Worm (Caenorhabditis elegans) whole organism, young adult: ENCODE results near the gene R13A5.10.
"Not testable (repeated sequence)": the region's sequence is repeated elsewhere in the genome, so short reads cannot be mapped to it uniquely, and the experiment has no call there.

ENCODE experiments used
- Y95B8A.8 ChIP-seq: fragments of 200-800 bp; sonication (Bioruptor generic); IDR thresholded peaks from 2 replicates; pipeline ENCODE4 v1.3.6; 2022; ENCODE audit warnings: missing genetic modification reagents, missing genetic modification characterization, missing compliant biosample characterization
- athp-1 ChIP-seq: sonication (generic microtip); optimal IDR thresholded peaks from 2 replicates; lab custom pipeline; 2017; ENCODE audit warnings: mild to moderate bottlenecking, missing genetic modification characterization, missing compliant biosample characterization
- ets-4 ChIP-seq: fragments of 200-800 bp; sonication (Bioruptor generic); optimal IDR thresholded peaks from 2 replicates; lab custom pipeline; 2018; ENCODE audit warnings: mild to moderate bottlenecking, missing genetic modification characterization, missing compliant biosample characterization
- nhr-27 ChIP-seq: fragments of 200-800 bp; sonication (Bioruptor generic); optimal IDR thresholded peaks from 2 replicates; lab custom pipeline; 2018; ENCODE audit warnings: mild to moderate bottlenecking, missing genetic modification characterization, moderate library complexity, missing compliant biosample characterization
- rpc-1 ChIP-seq, 2 experiments: fragments of 150-350 bp in 1 of 2; sonication (generic microtip) in 1 of 2; optimal IDR thresholded peaks; 2 replicates each; lab custom pipeline; 2014 to 2018; ENCODE audit warnings: missing biosample characterization in 1 of 2, missing genetic modification characterization in 1 of 2, missing genetic modification reagents in 1 of 2, missing genotype in 1 of 2
- unc-130 ChIP-seq: sonication (generic microtip); optimal IDR thresholded peaks from 2 replicates; lab custom pipeline; 2016; ENCODE audit warnings: missing genetic modification reagents, missing genetic modification characterization, missing compliant biosample characterization
- zfh-2 ChIP-seq: fragments of 200-800 bp; sonication (Bioruptor generic); conservative IDR thresholded peaks from 2 replicates; pipeline ENCODE4 v1.3.6; 2022; ENCODE audit warnings: missing genetic modification reagents, missing genetic modification characterization, missing compliant biosample characterization
- ztf-26 ChIP-seq: sonication (generic microtip); optimal IDR thresholded peaks from 2 replicates; lab custom pipeline; 2017; ENCODE audit warnings: missing genetic modification characterization, missing compliant biosample characterization

DNA sequence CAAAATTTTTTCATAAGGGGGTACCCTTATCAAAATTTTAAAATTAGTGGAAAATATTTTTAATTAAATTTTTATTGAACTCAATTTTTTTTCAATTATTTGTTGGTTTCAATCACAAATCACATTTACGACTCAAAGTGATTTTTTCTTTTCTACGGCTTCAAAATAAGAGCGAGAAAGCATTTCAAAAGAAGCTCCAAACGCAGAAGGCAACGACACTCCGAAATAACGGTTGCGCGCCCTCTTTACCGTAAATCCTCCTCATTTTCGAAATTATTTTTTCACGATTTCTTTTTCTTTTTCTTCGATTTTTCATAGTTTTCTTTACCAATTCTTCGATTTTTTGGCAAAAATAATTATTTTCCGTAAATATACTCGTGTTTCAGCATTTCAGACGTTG is 18.3 kb upstream of the R13A5.10 start:
- not testable (repeated sequence) for TF ChIP-seq nhr-27 (tag; lab: Kevin White, UChicago); rpc-1 (optimal IDR thresholded peaks at IDR 0.05; lab: Kevin White, UChicago); rpc-1 (tag; optimal IDR thresholded peaks at IDR 0.05; lab: Kevin White, UChicago); unc-130 (GFP tag; lab: Kevin White, UChicago); zfh-2 (GFP tag; lab: Robert Waterston, UW); athp-1 (tag; lab: Kevin White, UChicago); ztf-26; Y95B8A.8 (GFP tag; lab: Robert Waterston, UW); ets-4 (GFP tag; lab: Kevin White, UChicago)
